Worm (Caenorhabditis elegans) whole organism, late embryonic: ENCODE measurements around the gene K10H10.12.

ENCODE experiments used
- fkh-10 ChIP-seq: fragments of 150-350 bp; optimal IDR thresholded peaks from 2 replicates; lab custom pipeline; 2014; ENCODE audit warnings: missing biosample characterization, missing genetic modification reagents, missing genetic modification characterization
- lin-11 ChIP-seq: fragments of 200-800 bp; sonication (Bioruptor generic); optimal IDR thresholded peaks from 2 replicates; lab custom pipeline; 2018; ENCODE audit warnings: mild to moderate bottlenecking, missing genetic modification characterization, missing compliant biosample characterization
- nhr-11 ChIP-seq: fragments of 150-350 bp; optimal IDR thresholded peaks from 2 replicates; lab custom pipeline; 2014; ENCODE audit warnings: missing biosample characterization, missing genetic modification characterization
- pha-2 ChIP-seq: sonication (generic microtip); optimal IDR thresholded peaks from 2 replicates; lab custom pipeline; 2017; ENCODE audit warnings: mild to moderate bottlenecking, missing genetic modification characterization, missing compliant biosample characterization
- ref-2 ChIP-seq: sonication (generic microtip); optimal IDR thresholded peaks from 2 replicates; lab custom pipeline; 2016; ENCODE audit warnings: missing genetic modification characterization, missing compliant biosample characterization
- tbx-2 ChIP-seq: sonication (generic microtip); optimal IDR thresholded peaks from 2 replicates; lab custom pipeline; 2016; ENCODE audit warnings: missing genetic modification characterization, missing compliant biosample characterization
- unc-86 ChIP-seq: sonication (generic microtip); optimal IDR thresholded peaks from 2 replicates; lab custom pipeline; 2016; ENCODE audit warnings: missing genetic modification characterization, missing compliant biosample characterization

DNA sequence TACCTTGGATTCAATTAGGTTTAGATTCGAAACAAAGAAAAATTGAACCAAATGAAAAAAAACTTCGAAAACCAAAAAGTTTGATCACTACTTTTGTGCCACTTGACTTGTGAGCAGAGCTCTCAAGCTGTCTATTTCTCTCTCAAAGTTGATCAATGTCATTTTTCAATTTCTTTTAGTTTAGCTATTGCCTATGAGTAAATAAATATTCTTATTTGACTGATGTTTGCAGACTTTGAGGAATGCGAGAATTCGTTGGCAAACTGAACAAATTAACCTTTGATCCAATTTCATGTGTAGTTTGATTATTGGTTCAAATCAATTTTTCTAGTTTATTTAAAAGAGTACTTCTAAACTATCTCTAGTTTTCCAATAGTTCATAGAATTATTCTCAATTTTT lies 22.3 kb downstream of the K10H10.12 start:
- no peak for TF ChIP-seq fkh-10
- no peak for TF ChIP-seq ref-2 (tag; lab: Kevin White, UChicago)
- TF ChIP-seq pha-2 (tag; lab: Kevin White, UChicago): no peak
- no peak for TF ChIP-seq nhr-11
- no peak for TF ChIP-seq lin-11 (tag; lab: Kevin White, UChicago)
- no peak for TF ChIP-seq tbx-2 (tag; lab: Kevin White, UChicago)
- no peak for TF ChIP-seq unc-86 (tag; lab: Kevin White, UChicago)
